Fruit fly (Drosophila melanogaster) whole organism, wandering third instar larva: Measurements from ENCODE around the gene mRRF2.

ENCODE experiments used
- Abd-B ChIP-seq: fragments of >200 bp; optimal IDR thresholded peaks from 2 replicates; lab custom pipeline; 2017; ENCODE audit warnings: missing biosample characterization, missing genetic modification characterization
- CG32264 ChIP-seq: fragments of 200-800 bp; sonication (Bioruptor generic); optimal IDR thresholded peaks from 2 replicates; lab custom pipeline; 2016; ENCODE audit warnings: missing biosample characterization, missing genetic modification characterization
- CrebA ChIP-seq: fragments of 200-800 bp; sonication (Bioruptor generic); optimal IDR thresholded peaks from 2 replicates; lab custom pipeline; 2016; ENCODE audit warnings: missing biosample characterization, mild to moderate bottlenecking, missing genetic modification characterization, borderline replicate concordance
- Dfd ChIP-seq: fragments of >200 bp; optimal IDR thresholded peaks from 2 replicates; lab custom pipeline; 2017; ENCODE audit warnings: missing biosample characterization, missing genetic modification characterization
- Dif ChIP-seq: fragments of 200-275, 200-300 bp; sonication (Bioruptor generic); optimal IDR thresholded peaks from 2 replicates; lab custom pipeline; 2018; ENCODE audit warnings: missing biosample characterization, missing genetic modification characterization; ENCODE audit not compliant: partially characterized antibody
- HLH106 ChIP-seq: fragments of 200-800 bp; optimal IDR thresholded peaks from 3 replicates; lab custom pipeline; 2019; ENCODE audit warnings: missing biosample characterization, mild to moderate bottlenecking, missing genetic modification characterization, moderate library complexity
- Myc ChIP-seq: fragments of >200 bp; optimal IDR thresholded peaks from 2 replicates; lab custom pipeline; 2017
- N ChIP-seq: fragments of >200 bp; optimal IDR thresholded peaks from 2 replicates; lab custom pipeline; 2018; ENCODE audit warnings: missing biosample characterization, missing external identifiers, missing genetic modification characterization
- OdsH ChIP-seq: fragments of 200-800 bp; sonication (Bioruptor generic); optimal IDR thresholded peaks from 2 replicates; lab custom pipeline; 2016; ENCODE audit warnings: missing biosample characterization, mild to moderate bottlenecking, missing genetic modification characterization
- Rel ChIP-seq, 2 experiments: fragments of 200-800 bp; sonication (Bioruptor generic) in 1 of 2; optimal IDR thresholded peaks; 2 replicates in 1 of 2; 3 replicates in 1 of 2; lab custom pipeline; 2016 to 2019; ENCODE audit warnings: mild to moderate bottlenecking in 2 of 2, missing biosample characterization in 2 of 2, missing genetic modification characterization in 2 of 2, moderate library complexity in 1 of 2
- Sp1 ChIP-seq: fragments of 200-800 bp; sonication (Bioruptor generic); optimal IDR thresholded peaks from 3 replicates; lab custom pipeline; 2019; ENCODE audit warnings: missing biosample characterization, mild to moderate bottlenecking, missing genetic modification characterization, moderate library complexity
- Vsx2 ChIP-seq: fragments of 200-300, 225-300 bp; sonication (Bioruptor generic); optimal IDR thresholded peaks from 2 replicates; lab custom pipeline; 2018; ENCODE audit warnings: missing biosample characterization, missing genetic modification characterization; ENCODE audit not compliant: partially characterized antibody
- br ChIP-seq: fragments of 200-800 bp; sonication (Bioruptor generic); optimal IDR thresholded peaks from 2 replicates; lab custom pipeline; 2016; ENCODE audit warnings: missing biosample characterization, missing genetic modification characterization
- brk ChIP-seq: fragments of 200-800 bp; sonication (Bioruptor generic); optimal IDR thresholded peaks from 2 replicates; lab custom pipeline; 2016; ENCODE audit warnings: missing biosample characterization, mild to moderate bottlenecking, missing genetic modification characterization
- dmrt93B ChIP-seq: fragments of 200-800 bp; sonication (Bioruptor generic); optimal IDR thresholded peaks from 2 replicates; lab custom pipeline; 2018; ENCODE audit warnings: missing biosample characterization, mild to moderate bottlenecking, missing genetic modification characterization
- dsf ChIP-seq: sonication (Bioruptor generic); optimal IDR thresholded peaks from 2 replicates; lab custom pipeline; 2016; ENCODE audit warnings: missing biosample characterization, missing genetic modification characterization, borderline replicate concordance
- ey ChIP-seq: fragments of 200-800 bp; sonication (Bioruptor generic); optimal IDR thresholded peaks from 2 replicates; lab custom pipeline; 2016; ENCODE audit warnings: missing biosample characterization, missing genetic modification characterization
- foxo ChIP-seq, 2 experiments: fragments of 200-800 bp; sonication (Bioruptor generic); optimal IDR thresholded peaks; 2 replicates in 1 of 2; 3 replicates in 1 of 2; lab custom pipeline; 2016 to 2017; ENCODE audit warnings: missing biosample characterization in 2 of 2, missing genetic modification characterization in 2 of 2
- fru ChIP-seq: fragments of 200-800 bp; sonication (Bioruptor generic); optimal IDR thresholded peaks from 3 replicates; lab custom pipeline; 2016; ENCODE audit warnings: missing biosample characterization, mild to moderate bottlenecking, missing genetic modification characterization
- h ChIP-seq: fragments of 200-800 bp; sonication (Bioruptor generic); optimal IDR thresholded peaks from 3 replicates; lab custom pipeline; 2016; ENCODE audit warnings: missing biosample characterization, mild to moderate bottlenecking, missing genetic modification characterization
- jim ChIP-seq: fragments of 175-275, 200-325 bp; sonication (Bioruptor generic); optimal IDR thresholded peaks from 2 replicates; lab custom pipeline; 2016; ENCODE audit warnings: missing biosample characterization, mild to moderate bottlenecking, missing genetic modification characterization
- lola ChIP-seq: fragments of >200 bp; optimal IDR thresholded peaks from 2 replicates; lab custom pipeline; 2017; ENCODE audit warnings: missing biosample characterization, missing genetic modification characterization
- pan ChIP-seq: fragments of >200 bp; optimal IDR thresholded peaks from 2 replicates; lab custom pipeline; 2017
- psq ChIP-seq: fragments of 200-800 bp; sonication (Bioruptor generic); optimal IDR thresholded peaks from 3 replicates; lab custom pipeline; 2017; ENCODE audit warnings: missing biosample characterization, mild to moderate bottlenecking, missing genetic modification characterization, moderate library complexity
- rgr ChIP-seq: fragments of 200-800 bp; sonication (Bioruptor generic); optimal IDR thresholded peaks from 3 replicates; lab custom pipeline; 2016; ENCODE audit warnings: missing biosample characterization, mild to moderate bottlenecking, missing genetic modification characterization
- sage ChIP-seq: fragments of 200-800 bp; sonication (Bioruptor generic); optimal IDR thresholded peaks from 2 replicates; lab custom pipeline; 2016; ENCODE audit warnings: missing biosample characterization, mild to moderate bottlenecking, missing genetic modification characterization
- tai ChIP-seq: sonication (Bioruptor generic); optimal IDR thresholded peaks from 2 replicates; lab custom pipeline; 2016; ENCODE audit warnings: missing biosample characterization, missing genetic modification characterization
- woc ChIP-seq: sonication (Bioruptor generic); optimal IDR thresholded peaks from 2 replicates; lab custom pipeline; 2016; ENCODE audit warnings: missing biosample characterization, mild to moderate bottlenecking, missing genetic modification characterization

Gene mRRF2

dm6 chr3R:22596450-22596849, 17.0 kb upstream of the mRRF2 start:
- TF ChIP-seq sage (GFP tag; lab: Kevin White, UChicago) (no peak), Dfd (GFP tag; lab: Kevin White, UChicago) (peak; percentile 54), Myc (lab: Kevin White, UChicago) (no peak), h (GFP tag; lab: Kevin White, UChicago) (no peak), rgr (GFP tag; lab: Kevin White, UChicago) (no peak)

dm6 chr3R:22597344-22597954, 16.0 kb upstream of the mRRF2 start:
- no peak for TF ChIP-seq dsf (GFP tag; lab: Kevin White, UChicago)
- peak; percentile 53 for TF ChIP-seq HLH106
- TF ChIP-seq fru (GFP tag; lab: Kevin White, UChicago), result no peak
- no peak for TF ChIP-seq woc (GFP tag; lab: Kevin White, UChicago)
- TF ChIP-seq brk, result no peak
- TF ChIP-seq br (GFP tag; lab: Kevin White, UChicago), result no peak
- no peak for TF ChIP-seq pan (lab: Kevin White, UChicago)

DNA sequence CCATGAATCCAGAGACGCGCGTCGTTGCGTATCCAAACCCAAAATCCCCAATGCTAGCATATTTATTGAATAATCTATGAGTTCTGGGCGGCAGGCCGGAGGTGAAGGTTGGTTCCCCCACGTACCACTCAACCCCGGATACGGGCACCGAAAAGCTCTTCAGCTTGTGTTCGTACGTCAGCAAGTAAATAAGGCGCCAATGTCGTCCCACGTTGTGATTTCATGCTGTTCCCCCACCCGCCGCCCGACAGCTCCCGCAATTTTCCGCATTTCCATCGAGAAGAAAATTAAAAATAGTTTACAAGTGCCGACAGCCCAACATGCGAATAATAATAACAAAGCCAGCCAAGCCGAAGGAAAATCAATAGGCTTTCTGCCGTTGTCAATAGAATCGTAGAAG, 14.7 kb upstream of the mRRF2 start:
- TF ChIP-seq rgr (GFP tag; lab: Kevin White, UChicago), result no peak
- no peak for TF ChIP-seq lola
- no peak for TF ChIP-seq OdsH (GFP tag; lab: Kevin White, UChicago)
- TF ChIP-seq, all 38 proteins: peak for 0

dm6 chr3R:22602783-22603182, 10.7 kb upstream of the mRRF2 start:
- TF ChIP-seq OdsH (GFP tag; lab: Kevin White, UChicago), result no peak
- TF ChIP-seq Dfd (GFP tag; lab: Kevin White, UChicago), result peak; percentile 90
- no peak for TF ChIP-seq Dif (GFP tag; lab: Kevin White, UChicago)

DNA sequence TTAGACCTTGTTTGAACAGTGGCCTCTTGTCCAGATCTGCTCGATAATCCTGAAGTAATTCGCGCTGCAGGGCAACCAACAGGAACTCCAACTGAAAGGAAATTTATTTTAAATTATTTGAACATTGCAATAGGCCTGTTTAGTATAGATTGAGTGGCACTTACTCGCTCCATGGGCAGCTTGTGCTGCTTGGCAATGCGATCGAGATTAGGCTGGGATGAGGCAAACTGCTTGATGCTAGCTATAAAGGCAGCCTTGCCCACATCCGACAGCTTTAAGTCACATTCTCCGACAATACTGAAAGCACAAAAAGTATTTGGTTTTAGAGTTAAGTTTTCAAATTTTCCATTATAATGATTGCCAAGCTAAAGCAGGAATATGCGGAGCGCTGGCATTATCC, 4.3 kb upstream of the mRRF2 start, which contains the start of gene CG13843:
Gene CG13843, plus strand, starts transcription at position 301 of the 400 bp plus-strand sequence.
- TF ChIP-seq rgr (GFP tag; lab: Kevin White, UChicago), result no peak
- no peak for TF ChIP-seq lola
- no peak for TF ChIP-seq OdsH (GFP tag; lab: Kevin White, UChicago)
- no peak for TF ChIP-seq Rel (GFP tag; optimal IDR thresholded peaks at IDR 0.05; lab: Kevin White, UChicago)
- TF ChIP-seq Rel (tag; optimal IDR thresholded peaks at IDR 0.05; lab: Kevin White, UChicago), result no peak
- no peak for TF ChIP-seq br (GFP tag; lab: Kevin White, UChicago)
- no peak for TF ChIP-seq psq (GFP tag; lab: Kevin White, UChicago)
- no peak for TF ChIP-seq sage (GFP tag; lab: Kevin White, UChicago)
- TF ChIP-seq jim (GFP tag; lab: Kevin White, UChicago), result no peak
- TF ChIP-seq Dfd (GFP tag; lab: Kevin White, UChicago), result no peak
- no peak for TF ChIP-seq CrebA (GFP tag; lab: Kevin White, UChicago)
- TF ChIP-seq HLH106, result no peak
- no peak for TF ChIP-seq CG32264 (GFP tag; lab: Kevin White, UChicago)
- TF ChIP-seq dmrt93B, result no peak
- no peak for TF ChIP-seq foxo (GFP tag; optimal IDR thresholded peaks at IDR 0.05; lab: Kevin White, UChicago)
- no peak for TF ChIP-seq Abd-B (GFP tag; lab: Kevin White, UChicago)
- TF ChIP-seq Sp1 (GFP tag; lab: Kevin White, UChicago), result no peak
- TF ChIP-seq Vsx2 (GFP tag; lab: Kevin White, UChicago), result no peak

- TF ChIP-seq N (GFP tag; lab: Kevin White, UChicago), result no peak
- TF ChIP-seq ey (GFP tag; lab: Kevin White, UChicago), result no peak
- no peak for TF ChIP-seq tai (GFP tag; lab: Kevin White, UChicago)
- no peak for TF ChIP-seq foxo (GFP tag; optimal IDR thresholded peaks at IDR 0.05; lab: Kevin White, UChicago)
- no peak for TF ChIP-seq CrebA (GFP tag; lab: Kevin White, UChicago)
- TF ChIP-seq Sp1 (GFP tag; lab: Kevin White, UChicago), result no peak
Observed at dm6 chr3R:22616211-22616610, 2.7 kb downstream of the mRRF2 start, which contains the start of gene CG31161. CG31161 (plus strand) TSS chr3R:22616511.
